Fruit fly (Drosophila melanogaster) whole organism, embryonic: Measurements from ENCODE around the gene CG31922.

Source experiments
- Atf6 ChIP-seq: fragments of 200-800 bp; sonication (Bioruptor generic); IDR thresholded peaks from 2 replicates; pipeline ENCODE4 v1.3.6; 2022; ENCODE audit warnings: missing biosample characterization, missing genetic modification characterization
- Bgb ChIP-seq: fragments of 200-800 bp; sonication (Bioruptor generic); IDR thresholded peaks from 2 replicates; pipeline ENCODE4 v1.3.6; 2022; ENCODE audit warnings: missing biosample characterization, missing genetic modification characterization; ENCODE audit not compliant: partially characterized antibody
- CG10321 ChIP-seq: fragments of 200-800 bp; sonication (Bioruptor generic); IDR thresholded peaks from 2 replicates; pipeline ENCODE4 v1.3.6; 2022; ENCODE audit warnings: missing biosample characterization, missing genetic modification characterization
- CG10565 ChIP-seq: fragments of 200-800 bp; sonication (Bioruptor generic); optimal IDR thresholded peaks from 3 replicates; lab custom pipeline; 2016; ENCODE audit warnings: missing biosample characterization, mild to moderate bottlenecking, missing genetic modification characterization
- CG11504 ChIP-seq: fragments of 200-800 bp; sonication (Bioruptor generic); optimal IDR thresholded peaks from 3 replicates; lab custom pipeline; 2019; ENCODE audit warnings: missing biosample characterization, mild to moderate bottlenecking, missing genetic modification characterization, moderate library complexity
- CG12071 ChIP-seq: fragments of 200-800 bp; sonication (Bioruptor generic); optimal IDR thresholded peaks from 3 replicates; lab custom pipeline; 2018; ENCODE audit warnings: missing biosample characterization, mild to moderate bottlenecking, missing genetic modification characterization
- CG12769 ChIP-seq: fragments of 200-800 bp; sonication (Bioruptor generic); optimal IDR thresholded peaks from 2 replicates; lab custom pipeline; 2019; ENCODE audit warnings: missing biosample characterization, mild to moderate bottlenecking, missing genetic modification characterization, moderate library complexity
- CG12942 ChIP-seq: fragments of 200-800 bp; sonication (Bioruptor generic); optimal IDR thresholded peaks from 3 replicates; lab custom pipeline; 2016; ENCODE audit warnings: missing biosample characterization, missing genetic modification characterization
- CG13123 ChIP-seq: fragments of 200-800 bp; sonication (Bioruptor generic); optimal IDR thresholded peaks from 2 replicates; lab custom pipeline; 2016; ENCODE audit warnings: missing biosample characterization, missing genetic modification characterization
- CG14050 ChIP-seq: fragments of 200-800 bp; sonication (Bioruptor generic); IDR thresholded peaks from 3 replicates; pipeline ENCODE4 v1.3.6; 2022; ENCODE audit warnings: missing biosample characterization, missing genetic modification characterization
- CG17912 ChIP-seq: fragments of 200-800 bp; sonication (Bioruptor generic); optimal IDR thresholded peaks from 2 replicates; lab custom pipeline; 2018; ENCODE audit warnings: missing biosample characterization, mild to moderate bottlenecking, missing genetic modification characterization
- CG18619 ChIP-seq: fragments of 200-800 bp; sonication (Bioruptor generic); optimal IDR thresholded peaks from 3 replicates; lab custom pipeline; 2017; ENCODE audit warnings: missing biosample characterization, mild to moderate bottlenecking, missing genetic modification characterization
- CG18764 ChIP-seq: fragments of 200-800 bp; sonication (Bioruptor generic); optimal IDR thresholded peaks from 3 replicates; lab custom pipeline; 2016; ENCODE audit warnings: missing biosample characterization, missing genetic modification characterization
- CG2116 ChIP-seq: fragments of 200-800 bp; sonication (Bioruptor generic); optimal IDR thresholded peaks from 3 replicates; lab custom pipeline; 2018; ENCODE audit warnings: missing biosample characterization, mild to moderate bottlenecking, missing genetic modification characterization
- CG33213 ChIP-seq: fragments of 200-800 bp; sonication (Bioruptor generic); optimal IDR thresholded peaks from 3 replicates; lab custom pipeline; 2016; ENCODE audit warnings: missing biosample characterization, missing genetic modification characterization
- CG43689 ChIP-seq: fragments of 200-800 bp; sonication (Bioruptor generic); IDR thresholded peaks from 2 replicates; pipeline ENCODE4 v1.3.6; 2022; ENCODE audit warnings: missing biosample characterization, missing genetic modification characterization
- CG4820 ChIP-seq: fragments of 200-800 bp; sonication (Bioruptor generic); optimal IDR thresholded peaks from 3 replicates; lab custom pipeline; 2016; ENCODE audit warnings: missing biosample characterization, missing genetic modification characterization
- CG6765 ChIP-seq: fragments of 200-800 bp; sonication (Bioruptor generic); optimal IDR thresholded peaks from 3 replicates; lab custom pipeline; 2017; ENCODE audit warnings: missing biosample characterization, mild to moderate bottlenecking, missing genetic modification characterization
- CG6791 ChIP-seq: fragments of 200-800 bp; sonication (Bioruptor generic); IDR thresholded peaks from 3 replicates; pipeline ENCODE4 v1.3.6; 2022; ENCODE audit warnings: missing biosample characterization, missing genetic modification characterization; ENCODE audit not compliant: partially characterized antibody
- CG8089 ChIP-seq: fragments of 200-800 bp; sonication (Bioruptor generic); optimal IDR thresholded peaks from 3 replicates; lab custom pipeline; 2016; ENCODE audit warnings: missing biosample characterization, missing genetic modification characterization
- CG9215 ChIP-seq: fragments of 200-800 bp; sonication (Bioruptor generic); IDR thresholded peaks from 2 replicates; pipeline ENCODE4 v1.3.6; 2022; ENCODE audit warnings: missing biosample characterization, missing genetic modification characterization
- D19A ChIP-seq: fragments of 200-800 bp; optimal IDR thresholded peaks from 3 replicates; lab custom pipeline; 2019; ENCODE audit warnings: missing biosample characterization, mild to moderate bottlenecking, missing genetic modification characterization, moderate library complexity
- Dad ChIP-seq: fragments of 200-800 bp; sonication (Bioruptor generic); optimal IDR thresholded peaks from 3 replicates; lab custom pipeline; 2016; ENCODE audit warnings: missing biosample characterization, missing genetic modification characterization
- Elba2 ChIP-seq: fragments of 200-800 bp; sonication (Bioruptor generic); optimal IDR thresholded peaks from 3 replicates; lab custom pipeline; 2016; ENCODE audit warnings: missing biosample characterization, missing genetic modification characterization
- Ets65A ChIP-seq: fragments of 200-800 bp; sonication (Bioruptor generic); peaks from one replicate; lab custom pipeline; 2016; ENCODE audit warnings: missing biosample characterization, missing genetic modification characterization
- H2.0 ChIP-seq: fragments of 200-800 bp; sonication (Bioruptor generic); IDR thresholded peaks from 2 replicates; pipeline ENCODE4 v1.3.6; 2022; ENCODE audit warnings: missing biosample characterization, missing genetic modification characterization
- HHEX ChIP-seq: fragments of 200-800 bp; sonication (Bioruptor generic); optimal IDR thresholded peaks from 3 replicates; lab custom pipeline; 2017; ENCODE audit warnings: missing biosample characterization, mild to moderate bottlenecking, missing genetic modification characterization, missing genetic modification reagents
- HmgD ChIP-seq: fragments of 200-800 bp; sonication (Bioruptor generic); optimal IDR thresholded peaks from 3 replicates; lab custom pipeline; 2016; ENCODE audit warnings: missing biosample characterization, missing genetic modification characterization
- Mad ChIP-seq: fragments of 200-800 bp; sonication (Bioruptor generic); optimal IDR thresholded peaks from 2 replicates; lab custom pipeline; 2016; ENCODE audit warnings: missing biosample characterization, missing genetic modification characterization
- Myb ChIP-seq: fragments of 200-800 bp; sonication (Bioruptor generic); optimal IDR thresholded peaks from 2 replicates; lab custom pipeline; 2016; ENCODE audit warnings: missing biosample characterization, missing genetic modification characterization
- PHDP ChIP-seq: fragments of 200-800 bp; sonication (Bioruptor generic); optimal IDR thresholded peaks from 3 replicates; lab custom pipeline; 2018; ENCODE audit warnings: missing biosample characterization, mild to moderate bottlenecking, missing genetic modification characterization, moderate library complexity
- Sox102F ChIP-seq: fragments of 200-800 bp; sonication (Bioruptor generic); optimal IDR thresholded peaks from 2 replicates; lab custom pipeline; 2018; ENCODE audit warnings: missing biosample characterization, mild to moderate bottlenecking, missing genetic modification characterization, moderate library complexity
- Stat92E ChIP-seq, 3 experiments: fragments of >200 bp in 2 of 3; fragments of 200-800 bp in 1 of 3; sonication (Bioruptor generic) in 1 of 3; optimal IDR thresholded peaks; 2 replicates each; lab custom pipeline; 2017 to 2019; ENCODE audit warnings: missing biosample characterization in 3 of 3, missing genetic modification characterization in 3 of 3, mild to moderate bottlenecking in 1 of 3, moderate library complexity in 1 of 3
- cato ChIP-seq: fragments of 200-800 bp; sonication (Bioruptor generic); optimal IDR thresholded peaks from 2 replicates; lab custom pipeline; 2016; ENCODE audit warnings: missing biosample characterization, missing genetic modification characterization, borderline replicate concordance
- chif ChIP-seq, 2 experiments: fragments of 200-800 bp; sonication (Bioruptor generic); optimal IDR thresholded peaks; 3 replicates each; lab custom pipeline; 2016; ENCODE audit warnings: missing biosample characterization in 2 of 2, missing genetic modification characterization in 2 of 2
- dati ChIP-seq: fragments of 200-800 bp; sonication (Bioruptor generic); IDR thresholded peaks from 2 replicates; pipeline ENCODE4 v1.3.6; 2022; ENCODE audit warnings: missing biosample characterization, missing genetic modification characterization
- emc ChIP-seq: fragments of 200-800 bp; sonication (Bioruptor generic); optimal IDR thresholded peaks from 2 replicates; lab custom pipeline; 2016; ENCODE audit warnings: missing biosample characterization, missing genetic modification characterization
- fd96Cb ChIP-seq: fragments of 200-800 bp; sonication (Bioruptor generic); optimal IDR thresholded peaks from 2 replicates; lab custom pipeline; 2018; ENCODE audit warnings: missing biosample characterization, mild to moderate bottlenecking, missing genetic modification characterization, moderate library complexity
- grn ChIP-seq: fragments of 200-800 bp; sonication (Bioruptor generic); optimal IDR thresholded peaks from 3 replicates; lab custom pipeline; 2017; ENCODE audit warnings: missing biosample characterization, missing genetic modification characterization
- inv ChIP-seq: fragments of 200-800 bp; sonication (Bioruptor generic); IDR thresholded peaks from 2 replicates; pipeline ENCODE4 v1.3.6; 2022; ENCODE audit warnings: missing biosample characterization, missing genetic modification characterization; ENCODE audit not compliant: partially characterized antibody
- jigr1 ChIP-seq: fragments of 200-800 bp; sonication (Bioruptor generic); IDR thresholded peaks from 3 replicates; pipeline ENCODE4 v1.3.6; 2022; ENCODE audit warnings: missing biosample characterization, missing genetic modification characterization
- jumu ChIP-seq: fragments of 200-800 bp; sonication (Bioruptor generic); optimal IDR thresholded peaks from 3 replicates; lab custom pipeline; 2016; ENCODE audit warnings: missing biosample characterization, missing genetic modification characterization
- ken ChIP-seq: fragments of 200-800 bp; sonication (Bioruptor generic); IDR thresholded peaks from 3 replicates; pipeline ENCODE4 v1.3.6; 2022; ENCODE audit warnings: missing biosample characterization, missing genetic modification characterization
- prd ChIP-seq, 3 experiments: fragments of >200 bp in 2 of 3; fragments of 200-800 bp in 1 of 3; sonication (Bioruptor generic) in 1 of 3; optimal IDR thresholded peaks in 2 of 3; IDR thresholded peaks in 1 of 3; 2 replicates in 2 of 3; 3 replicates in 1 of 3; pipeline versions ENCODE4 v1.3.6 to Lab custom; 2017 to 2022; ENCODE audit warnings: missing biosample characterization in 1 of 3, missing genetic modification characterization in 1 of 3
- pzg ChIP-seq: fragments of 200-800 bp; sonication (Bioruptor generic); optimal IDR thresholded peaks from 3 replicates; lab custom pipeline; 2018; ENCODE audit warnings: missing biosample characterization, mild to moderate bottlenecking, missing genetic modification characterization, moderate library complexity
- salm ChIP-seq: fragments of 200-800 bp; sonication (Bioruptor generic); optimal IDR thresholded peaks from 2 replicates; lab custom pipeline; 2018; ENCODE audit warnings: missing biosample characterization, mild to moderate bottlenecking, missing genetic modification characterization
- shn ChIP-seq: fragments of 200-800 bp; sonication (Bioruptor generic); optimal IDR thresholded peaks from 3 replicates; lab custom pipeline; 2016; ENCODE audit warnings: missing biosample characterization, missing genetic modification characterization
- ssp ChIP-seq: fragments of 200-800 bp; sonication (Bioruptor generic); IDR thresholded peaks from 2 replicates; pipeline ENCODE4 v1.3.6; 2022; ENCODE audit warnings: missing biosample characterization, missing genetic modification characterization
- tap ChIP-seq: fragments of 200-800 bp; optimal IDR thresholded peaks from 3 replicates; lab custom pipeline; 2019; ENCODE audit warnings: missing biosample characterization, mild to moderate bottlenecking, missing genetic modification characterization, moderate library complexity
- usp ChIP-seq: fragments of >200 bp; optimal IDR thresholded peaks from 2 replicates; lab custom pipeline; 2017; ENCODE audit warnings: missing biosample characterization, missing genetic modification characterization
- vfl ChIP-seq: fragments of 200-800 bp; sonication (Bioruptor generic); optimal IDR thresholded peaks from 2 replicates; lab custom pipeline; 2016; ENCODE audit warnings: missing biosample characterization, missing genetic modification characterization
- zf30C ChIP-seq: fragments of 200-800 bp; sonication (Bioruptor generic); optimal IDR thresholded peaks from 3 replicates; lab custom pipeline; 2018; ENCODE audit warnings: missing biosample characterization, mild to moderate bottlenecking, missing genetic modification characterization

Gene CG31922

DNA sequence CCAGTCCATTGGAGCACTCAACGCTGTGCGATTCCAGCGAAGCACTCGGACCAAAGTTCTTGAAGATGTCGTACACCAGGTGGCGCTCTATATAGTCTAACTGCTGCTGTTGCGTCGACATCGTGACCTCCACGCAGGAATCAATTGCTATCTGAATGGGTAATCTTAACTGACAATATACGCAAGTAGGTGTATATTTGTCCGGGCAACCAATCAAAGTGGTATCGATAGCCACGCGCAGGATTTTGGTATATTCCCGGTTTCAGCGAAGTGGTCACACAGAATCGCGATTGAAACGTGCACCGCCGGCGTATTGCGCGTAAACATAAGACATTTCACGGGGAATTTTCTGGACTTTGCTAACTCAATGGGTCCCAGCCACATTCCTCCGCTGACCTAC lies 13.8 kb downstream of the CG31922 start, which contains the start of the genes CG5126 and Tgt (continued):
- TF ChIP-seq Bgb (GFP tag; lab: Robert Waterston, UW) (peak; percentile 54; the same call in 1 of the 2 replicates), CG18764 (GFP tag; lab: Kevin White, UChicago) (no peak), inv (peak; percentile 45), CG14050 (GFP tag; lab: Robert Waterston, UW) (no peak), Myb (peak; percentile 50), jigr1 (GFP tag; lab: Robert Waterston, UW) (no peak), Mad (GFP tag; lab: Kevin White, UChicago) (no peak), CG18619 (GFP tag; lab: Kevin White, UChicago) (no peak), chif (GFP tag; optimal IDR thresholded peaks at IDR 0.05; lab: Kevin White, UChicago) (no peak), CG4820 (GFP tag; lab: Kevin White, UChicago) (no peak), HHEX (GFP tag; lab: Kevin White, UChicago) (no peak), ken (GFP tag; lab: Robert Waterston, UW) (no peak), CG33213 (GFP tag; lab: Kevin White, UChicago) (no peak), Ets65A (GFP tag; lab: Kevin White, UChicago) (no peak), tap (tag; lab: Kevin White, UChicago) (no peak), CG8089 (no peak), jumu (no peak), Atf6 (GFP tag; lab: Robert Waterston, UW) (no peak), CG13123 (GFP tag; lab: Kevin White, UChicago) (no peak), PHDP (no peak), fd96Cb (tag; lab: Kevin White, UChicago) (no peak), emc (no peak), HmgD (no peak), usp (GFP tag; lab: Kevin White, UChicago) (no peak), CG6765 (no peak), CG10321 (GFP tag; lab: Robert Waterston, UW) (no peak), Stat92E (GFP tag; optimal IDR thresholded peaks at IDR 0.05; lab: Kevin White, UChicago) (no peak), Elba2 (no peak), cato (GFP tag; lab: Kevin White, UChicago) (no peak), ssp (GFP tag; lab: Robert Waterston, UW) (no peak), pzg (GFP tag; lab: Kevin White, UChicago) (peak; percentile 74), CG12942 (GFP tag; lab: Kevin White, UChicago) (no peak), zf30C (GFP tag; lab: Kevin White, UChicago) (no peak), CG6791 (GFP tag; lab: Robert Waterston, UW) (peak; percentile 56; the same call in 1 of the 3 replicates), salm (tag; lab: Kevin White, UChicago) (no peak), H2.0 (no peak), CG10565 (GFP tag; lab: Kevin White, UChicago) (no peak), CG12071 (GFP tag; lab: Kevin White, UChicago) (no peak), vfl (GFP tag; lab: Kevin White, UChicago) (no peak), CG17912 (GFP tag; lab: Kevin White, UChicago) (no peak), Dad (GFP tag; lab: Kevin White, UChicago) (no peak), CG12769 (no peak), prd (optimal IDR thresholded peaks at IDR 0.05; lab: Kevin White, UChicago) (no peak), prd (GFP tag; IDR thresholded peaks at IDR 0.05; lab: Robert Waterston, UW) (no peak), dati (GFP tag; lab: Robert Waterston, UW) (no peak), grn (GFP tag; lab: Kevin White, UChicago) (peak; percentile 87), CG9215 (GFP tag; lab: Robert Waterston, UW) (no peak), Sox102F (GFP tag; lab: Kevin White, UChicago) (no peak), CG2116 (GFP tag; lab: Kevin White, UChicago) (peak; percentile 68), shn (no peak), D19A (tag; lab: Kevin White, UChicago) (no peak), CG11504 (tag; lab: Kevin White, UChicago) (no peak), CG43689 (GFP tag; lab: Robert Waterston, UW) (no peak)
